Worm (Caenorhabditis elegans) whole organism, early embryonic: ENCODE results near the gene ari-1.4.

ENCODE experiments used
- B0310.2 ChIP-seq: sonication (generic microtip); optimal IDR thresholded peaks from 2 replicates; lab custom pipeline; 2016; ENCODE audit warnings: mild to moderate bottlenecking, missing genetic modification characterization, missing compliant biosample characterization
- ama-1 ChIP-seq: fragments of 150-350 bp; optimal IDR thresholded peaks from 2 replicates; lab custom pipeline; 2014
- ets-7 ChIP-seq: sonication (generic microtip); optimal IDR thresholded peaks from 2 replicates; lab custom pipeline; 2016; ENCODE audit warnings: missing genotype, missing genetic modification characterization, missing compliant biosample characterization
- hmg-4 ChIP-seq: fragments of 200-800 bp; sonication (Bioruptor generic); optimal IDR thresholded peaks from 2 replicates; lab custom pipeline; 2018; ENCODE audit warnings: mild to moderate bottlenecking, missing genetic modification characterization, missing compliant biosample characterization
- pes-1 ChIP-seq: fragments of 200-800 bp; sonication (Bioruptor generic); IDR thresholded peaks from 2 replicates; pipeline ENCODE4 v1.3.6; 2022; ENCODE audit warnings: missing genetic modification reagents, missing genetic modification characterization, missing compliant biosample characterization
- scrt-1 ChIP-seq: fragments of 200-800 bp; sonication (Bioruptor generic); IDR thresholded peaks from 2 replicates; pipeline ENCODE4 v1.3.6; 2022; ENCODE audit warnings: missing genetic modification characterization, missing compliant biosample characterization
- sea-1 ChIP-seq: fragments of 200-800 bp; sonication (Bioruptor generic); conservative IDR thresholded peaks from 2 replicates; pipeline ENCODE4 v1.3.6; 2022; ENCODE audit warnings: missing genetic modification characterization, missing compliant biosample characterization
- tbx-11 ChIP-seq: fragments of 200-800 bp; sonication (Bioruptor generic); IDR thresholded peaks from 2 replicates; pipeline ENCODE4 v1.3.6; 2022; ENCODE audit warnings: missing genetic modification characterization, missing compliant biosample characterization
- tbx-37 ChIP-seq: fragments of 200-800 bp; sonication (Bioruptor generic); conservative IDR thresholded peaks from 2 replicates; pipeline ENCODE4 v1.3.6; 2022; ENCODE audit warnings: missing genetic modification reagents, missing genetic modification characterization, missing compliant biosample characterization
- tra-4 ChIP-seq: sonication (generic microtip); optimal IDR thresholded peaks from 2 replicates; lab custom pipeline; 2017; ENCODE audit warnings: missing genetic modification characterization, missing compliant biosample characterization

ce11 chrIV:15570770-15571169 is 42.4 kb upstream of the ari-1.4 start:
- no peak for TF ChIP-seq ama-1 (lab: Kevin White, UChicago)
- TF ChIP-seq tra-4 (tag; lab: Kevin White, UChicago) = no peak
- TF ChIP-seq ets-7 (tag; lab: Kevin White, UChicago) = no peak
- no peak for TF ChIP-seq B0310.2 (tag; lab: Kevin White, UChicago)
- no peak for TF ChIP-seq tbx-37 (GFP tag; lab: Robert Waterston, UW)
- TF ChIP-seq sea-1 (GFP tag; lab: Robert Waterston, UW) = no peak
- no peak for TF ChIP-seq pes-1
- TF ChIP-seq scrt-1 (GFP tag; lab: Robert Waterston, UW) = no peak
- no peak for TF ChIP-seq hmg-4 (GFP tag; lab: Kevin White, UChicago)
- no peak for TF ChIP-seq tbx-11 (GFP tag; lab: Robert Waterston, UW)
